Fruit fly (Drosophila melanogaster): Measurements from ENCODE around the gene CG11076.

The CG11076 gene

DNA sequence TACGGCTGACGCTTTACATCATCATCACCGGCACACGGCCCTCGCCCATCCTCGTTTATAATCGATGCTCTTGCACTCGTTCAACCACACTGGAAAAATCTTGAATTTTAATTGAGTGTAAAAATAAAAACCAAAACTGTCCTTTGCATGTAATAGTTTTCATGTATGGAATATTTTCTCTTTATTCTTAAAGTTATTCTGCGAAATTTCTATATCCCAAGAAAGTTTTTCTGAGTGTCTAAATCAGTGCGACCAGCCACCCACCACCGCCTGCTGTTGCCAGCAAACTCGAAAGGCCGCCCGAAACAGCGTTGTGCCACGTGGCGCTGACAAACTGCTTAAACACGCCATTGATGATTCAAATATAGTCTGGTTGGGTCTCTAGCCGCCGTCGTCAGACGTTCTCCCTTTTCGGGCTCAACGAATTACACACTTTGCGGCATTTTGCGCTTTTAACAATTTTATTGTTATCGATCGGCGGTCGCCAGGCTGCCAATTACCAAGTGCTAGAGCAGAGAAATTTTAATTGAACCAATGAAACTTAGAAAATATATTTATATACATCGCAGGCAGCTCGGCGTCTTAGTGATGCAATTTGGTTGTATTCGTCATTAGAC is 48.7 kb downstream of the CG11076 start (continued):
- TF ChIP-seq Meics (GFP tag; optimal IDR thresholded peaks at IDR 0.05) (peak; percentile 55), stwl (tag; optimal IDR thresholded peaks at IDR 0.05) (no peak), ewg (GFP tag; optimal IDR thresholded peaks at IDR 0.05) (peak; percentile 53), zen2 (GFP tag; IDR thresholded peaks at IDR 0.05; ENCODE audit: partially characterized antibody) (no peak), CG18011 (GFP tag; optimal IDR thresholded peaks at IDR 0.05) (no peak), B-H1 (GFP tag; IDR thresholded peaks at IDR 0.05) (peak; percentile 59; the same call in 2 of the 3 replicates), CG3726 (GFP tag; IDR thresholded peaks at IDR 0.05) (no peak), CG11560 (tag; IDR thresholded peaks at IDR 0.05) (no peak), HHEX (GFP tag; optimal IDR thresholded peaks at IDR 0.05) (peak; percentile 56), CG15514 (GFP tag; optimal IDR thresholded peaks at IDR 0.05) (peak; percentile 35), CG12104 (GFP tag; optimal IDR thresholded peaks at IDR 0.05) (no peak), Ptx1 (GFP tag; IDR thresholded peaks at IDR 0.05) (no peak; the same call in 1 of the 2 replicates), CG12071 (GFP tag; optimal IDR thresholded peaks at IDR 0.05) (no peak), chn (GFP tag; optimal IDR thresholded peaks at IDR 0.05) (peak; percentile 68), Dip3 (GFP tag; optimal IDR thresholded peaks at IDR 0.05) (no peak), NfI (GFP tag; optimal IDR thresholded peaks at IDR 0.05) (peak; percentile 63), CG4424 (GFP tag; optimal IDR thresholded peaks at IDR 0.05) (peak; percentile 77), crc (GFP tag; optimal IDR thresholded peaks at IDR 0.05) (no peak), CG30403 (GFP tag; optimal IDR thresholded peaks at IDR 0.05) (peak; percentile 74), CG8478 (optimal IDR thresholded peaks at IDR 0.05) (no peak), cg (GFP tag; optimal IDR thresholded peaks at IDR 0.05) (no peak), danr (GFP tag; IDR thresholded peaks at IDR 0.05) (no peak), bowl (GFP tag; IDR thresholded peaks at IDR 0.05) (no peak), wek (GFP tag; optimal IDR thresholded peaks at IDR 0.05) (no peak), CG30020 (tag; optimal IDR thresholded peaks at IDR 0.05) (no peak), Tbp (GFP tag; optimal IDR thresholded peaks at IDR 0.05) (no peak), CG10654 (GFP tag; optimal IDR thresholded peaks at IDR 0.05) (peak; percentile 55), CG8290 (GFP tag; optimal IDR thresholded peaks at IDR 0.05) (peak; percentile 44), CG8290 (tag; optimal IDR thresholded peaks at IDR 0.05) (peak in 1 of 2 experiments; percentile 60), Dp (GFP tag; optimal IDR thresholded peaks at IDR 0.05) (no peak), CG2678 (tag; optimal IDR thresholded peaks at IDR 0.05) (no peak), vfl (GFP tag; optimal IDR thresholded peaks at IDR 0.05) (no peak), jigr1 (GFP tag; IDR thresholded peaks at IDR 0.05) (no peak), CG5180 (GFP tag; optimal IDR thresholded peaks at IDR 0.05) (no peak), ERR (GFP tag; optimal IDR thresholded peaks at IDR 0.05) (no peak), tll (GFP tag; optimal IDR thresholded peaks at IDR 0.05) (no peak), CG7271 (tag; optimal IDR thresholded peaks at IDR 0.05) (no peak), eyg (GFP tag; optimal IDR thresholded peaks at IDR 0.05) (peak; percentile 50), az2 (GFP tag; optimal IDR thresholded peaks at IDR 0.05) (peak; percentile 79), pita (GFP tag; optimal IDR thresholded peaks at IDR 0.05) (no peak), CG6765 (GFP tag; optimal IDR thresholded peaks at IDR 0.05) (peak; percentile 19), CG15011 (GFP tag; optimal IDR thresholded peaks at IDR 0.05) (no peak), Nf-YC (tag; optimal IDR thresholded peaks at IDR 0.05) (peak; percentile 61), Drgx (GFP tag; IDR thresholded peaks at IDR 0.05) (no peak), lilli (GFP tag; optimal IDR thresholded peaks at IDR 0.05) (peak; percentile 69), CG9609 (GFP tag; optimal IDR thresholded peaks at IDR 0.05) (peak; percentile 55), tna (GFP tag; IDR thresholded peaks at IDR 0.05; ENCODE audit: partially characterized antibody) (no peak), CG4282 (GFP tag; optimal IDR thresholded peaks at IDR 0.05) (peak; percentile 8), CG4730 (GFP tag; IDR thresholded peaks at IDR 0.05) (no peak), grau (tag; optimal IDR thresholded peaks at IDR 0.05) (peak; percentile 68), CG17385 (GFP tag; optimal IDR thresholded peaks at IDR 0.05) (peak; percentile 74)

All from whole organism, embryonic.